Fruit fly (Drosophila melanogaster) Kc167 (cell line): Measurements from ENCODE around the gene CG5455.

ENCODE experiments used
- Myc ChIP-seq: fragments of >200 bp; optimal IDR thresholded peaks from 2 replicates; lab custom pipeline; 2017; ENCODE audit warnings: missing external identifiers
- insv ChIP-seq: fragments of >200 bp; optimal IDR thresholded peaks from 3 replicates; lab custom pipeline; 2018; ENCODE audit warnings: missing external identifiers
- psq ChIP-seq: fragments of >200 bp; optimal IDR thresholded peaks from 2 replicates; lab custom pipeline; 2017; ENCODE audit warnings: missing external identifiers

dm6 chr3R:26443875-26444511 lies 17.3 kb upstream of the CG5455 start:
- TF ChIP-seq insv (lab: Kevin White, UChicago) = no peak
- TF ChIP-seq psq (lab: Kevin White, UChicago) = no peak
- no peak for TF ChIP-seq Myc (lab: Kevin White, UChicago)
